Worm (Caenorhabditis elegans) whole organism, late embryonic: ENCODE measurements around the gene F47B8.1.

Experiments used
- C08G9.2 ChIP-seq: sonication (generic microtip); optimal IDR thresholded peaks from 2 replicates; lab custom pipeline; 2016; ENCODE audit warnings: mild to moderate bottlenecking, missing genetic modification characterization, moderate library complexity, missing compliant biosample characterization
- K02D7.2 ChIP-seq: sonication (generic microtip); optimal IDR thresholded peaks from 2 replicates; lab custom pipeline; 2017; ENCODE audit warnings: mild to moderate bottlenecking, missing genetic modification characterization, missing compliant biosample characterization
- T23F11.4 ChIP-seq: fragments of 200-800 bp; sonication (Bioruptor generic); optimal IDR thresholded peaks from 2 replicates; lab custom pipeline; 2018; ENCODE audit warnings: mild to moderate bottlenecking, missing genetic modification characterization, missing compliant biosample characterization
- ama-1 ChIP-seq: fragments of 150-350 bp; optimal IDR thresholded peaks from 2 replicates; lab custom pipeline; 2014
- ceh-19 ChIP-seq: fragments of 200-800 bp; sonication (Bioruptor generic); optimal IDR thresholded peaks from 2 replicates; lab custom pipeline; 2018; ENCODE audit warnings: mild to moderate bottlenecking, missing genetic modification characterization, missing compliant biosample characterization
- ceh-2 ChIP-seq: sonication (generic microtip); optimal IDR thresholded peaks from 2 replicates; lab custom pipeline; 2016; ENCODE audit warnings: missing genotype, missing genetic modification characterization, missing compliant biosample characterization
- ceh-22 ChIP-seq: sonication (generic microtip); optimal IDR thresholded peaks from 2 replicates; lab custom pipeline; 2017; ENCODE audit warnings: missing biosample characterization, missing genetic modification characterization
- ceh-30 ChIP-seq: fragments of 150-350 bp; optimal IDR thresholded peaks from 2 replicates; lab custom pipeline; 2014; ENCODE audit warnings: missing biosample characterization, missing genetic modification characterization
- ceh-34 ChIP-seq: sonication (generic microtip); optimal IDR thresholded peaks from 2 replicates; lab custom pipeline; 2016; ENCODE audit warnings: mild to moderate bottlenecking, missing genetic modification characterization, missing compliant biosample characterization
- ceh-45 ChIP-seq: fragments of 200-800 bp; sonication (Bioruptor generic); IDR thresholded peaks from 2 replicates; pipeline ENCODE4 v1.3.6; 2022; ENCODE audit warnings: missing genetic modification reagents, missing genetic modification characterization, missing compliant biosample characterization
- ceh-48 ChIP-seq: sonication (generic microtip); optimal IDR thresholded peaks from 2 replicates; lab custom pipeline; 2016; ENCODE audit warnings: missing genetic modification characterization, inconsistent platforms, missing compliant biosample characterization
- ceh-6 ChIP-seq: fragments of 200-800 bp; sonication (Bioruptor generic); optimal IDR thresholded peaks from 2 replicates; lab custom pipeline; 2018; ENCODE audit warnings: mild to moderate bottlenecking, missing genetic modification characterization, missing compliant biosample characterization
- ceh-9 ChIP-seq: sonication (generic microtip); optimal IDR thresholded peaks from 2 replicates; lab custom pipeline; 2016; ENCODE audit warnings: mild to moderate bottlenecking, missing genetic modification characterization, inconsistent platforms, missing compliant biosample characterization
- che-1 ChIP-seq: sonication (generic microtip); optimal IDR thresholded peaks from 2 replicates; lab custom pipeline; 2016; ENCODE audit warnings: mild to moderate bottlenecking, missing genetic modification characterization, missing compliant biosample characterization
- elt-2 ChIP-seq: sonication (generic microtip); optimal IDR thresholded peaks from 2 replicates; lab custom pipeline; 2016; ENCODE audit warnings: missing genetic modification reagents, missing genetic modification characterization, missing compliant biosample characterization
- ets-4 ChIP-seq: sonication (generic microtip); optimal IDR thresholded peaks from 2 replicates; lab custom pipeline; 2016; ENCODE audit warnings: missing genetic modification characterization, missing compliant biosample characterization
- fax-1 ChIP-seq: sonication (generic microtip); optimal IDR thresholded peaks from 2 replicates; lab custom pipeline; 2016; ENCODE audit warnings: missing genotype, missing genetic modification characterization, missing compliant biosample characterization
- fkh-10 ChIP-seq: fragments of 150-350 bp; optimal IDR thresholded peaks from 2 replicates; lab custom pipeline; 2014; ENCODE audit warnings: missing biosample characterization, missing genetic modification reagents, missing genetic modification characterization
- fkh-6 ChIP-seq: sonication (generic microtip); optimal IDR thresholded peaks from 2 replicates; lab custom pipeline; 2016; ENCODE audit warnings: missing genetic modification characterization, missing compliant biosample characterization
- hlh-30 ChIP-seq: sonication (generic microtip); optimal IDR thresholded peaks from 2 replicates; lab custom pipeline; 2017; ENCODE audit warnings: antibody characterized with exemption, missing genetic modification characterization, missing compliant biosample characterization; ENCODE audit not compliant: insufficient read depth
- hlh-6 ChIP-seq: sonication (generic microtip); optimal IDR thresholded peaks from 2 replicates; lab custom pipeline; 2016; ENCODE audit warnings: missing genotype, missing genetic modification characterization, missing compliant biosample characterization
- hlh-8 ChIP-seq: sonication (generic microtip); optimal IDR thresholded peaks from 2 replicates; lab custom pipeline; 2016; ENCODE audit warnings: missing genotype, missing genetic modification characterization, missing compliant biosample characterization
- lin-11 ChIP-seq: fragments of 200-800 bp; sonication (Bioruptor generic); optimal IDR thresholded peaks from 2 replicates; lab custom pipeline; 2018; ENCODE audit warnings: mild to moderate bottlenecking, missing genetic modification characterization, missing compliant biosample characterization
- madf-2 ChIP-seq: sonication (generic microtip); optimal IDR thresholded peaks from 2 replicates; lab custom pipeline; 2017; ENCODE audit warnings: missing genetic modification characterization, missing compliant biosample characterization
- mec-3 ChIP-seq: sonication (generic microtip); optimal IDR thresholded peaks from 2 replicates; lab custom pipeline; 2016; ENCODE audit warnings: borderline replicate concordance, missing genetic modification characterization, missing compliant biosample characterization
- nfya-1 ChIP-seq: sonication (generic microtip); optimal IDR thresholded peaks from 2 replicates; lab custom pipeline; 2017; ENCODE audit warnings: missing genetic modification characterization, mild to moderate bottlenecking, missing compliant biosample characterization, antibody characterized with exemption, moderate library complexity
- nhr-11 ChIP-seq: fragments of 150-350 bp; optimal IDR thresholded peaks from 2 replicates; lab custom pipeline; 2014; ENCODE audit warnings: missing biosample characterization, missing genetic modification characterization
- odd-2 ChIP-seq: sonication (generic microtip); optimal IDR thresholded peaks from 2 replicates; lab custom pipeline; 2017; ENCODE audit warnings: antibody characterized with exemption, mild to moderate bottlenecking, missing genetic modification characterization, missing compliant biosample characterization
- pat-9 ChIP-seq: fragments of 200-800 bp; sonication (Bioruptor generic); optimal IDR thresholded peaks from 2 replicates; lab custom pipeline; 2018; ENCODE audit warnings: mild to moderate bottlenecking, missing genetic modification characterization, moderate library complexity, missing compliant biosample characterization
- pha-2 ChIP-seq: sonication (generic microtip); optimal IDR thresholded peaks from 2 replicates; lab custom pipeline; 2017; ENCODE audit warnings: mild to moderate bottlenecking, missing genetic modification characterization, missing compliant biosample characterization
- pqm-1 ChIP-seq: sonication (generic microtip); optimal IDR thresholded peaks from 2 replicates; lab custom pipeline; 2016; ENCODE audit warnings: missing genetic modification characterization, missing compliant biosample characterization
- pros-1 ChIP-seq: fragments of 150-350 bp; optimal IDR thresholded peaks from 2 replicates; lab custom pipeline; 2014; ENCODE audit warnings: missing biosample characterization, missing genetic modification reagents, missing genetic modification characterization
- rnt-1 ChIP-seq: sonication (generic microtip); optimal IDR thresholded peaks from 2 replicates; lab custom pipeline; 2016; ENCODE audit warnings: missing genetic modification characterization, missing compliant biosample characterization
- sox-2 ChIP-seq: fragments of 200-800 bp; sonication (Bioruptor generic); IDR thresholded peaks from 2 replicates; pipeline ENCODE4 v1.3.6; 2022; ENCODE audit warnings: missing genetic modification reagents, missing genetic modification characterization, missing compliant biosample characterization
- unc-42 ChIP-seq: sonication (generic microtip); optimal IDR thresholded peaks from 2 replicates; lab custom pipeline; 2016; ENCODE audit warnings: missing genotype, missing genetic modification characterization, missing compliant biosample characterization
- unc-86 ChIP-seq: sonication (generic microtip); optimal IDR thresholded peaks from 2 replicates; lab custom pipeline; 2016; ENCODE audit warnings: missing genetic modification characterization, missing compliant biosample characterization

F47B8.1 gene

DNA sequence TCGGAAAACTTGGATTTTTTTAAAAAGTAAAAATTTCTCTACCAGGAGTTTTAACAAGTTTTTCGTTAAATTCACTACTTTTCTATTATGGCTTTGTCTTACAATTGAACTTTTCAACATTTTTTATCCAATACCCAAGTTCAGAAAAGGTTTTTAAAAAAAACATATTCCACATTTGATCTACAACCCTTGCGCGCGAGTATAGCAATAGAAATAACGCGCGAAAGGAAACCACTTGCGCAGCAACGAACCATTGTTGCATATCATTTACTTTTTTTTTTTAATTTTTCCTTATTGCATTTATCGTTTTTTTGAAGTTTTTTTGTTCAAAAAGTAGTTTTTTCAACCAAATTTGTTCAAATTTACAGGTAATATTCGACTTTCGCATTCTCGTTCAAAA, 28.3 kb downstream of the F47B8.1 start, which contains the start of gene F40G12.11:
Gene F40G12.11 (plus strand): TSS at position 369 of the 400 bp plus-strand sequence.
- TF ChIP-seq ceh-2 (tag; lab: Kevin White, UChicago): no peak
- TF ChIP-seq che-1 (tag; lab: Kevin White, UChicago): no peak
- TF ChIP-seq fkh-6 (tag; lab: Kevin White, UChicago): no peak
- no peak for TF ChIP-seq hlh-30

DNA sequence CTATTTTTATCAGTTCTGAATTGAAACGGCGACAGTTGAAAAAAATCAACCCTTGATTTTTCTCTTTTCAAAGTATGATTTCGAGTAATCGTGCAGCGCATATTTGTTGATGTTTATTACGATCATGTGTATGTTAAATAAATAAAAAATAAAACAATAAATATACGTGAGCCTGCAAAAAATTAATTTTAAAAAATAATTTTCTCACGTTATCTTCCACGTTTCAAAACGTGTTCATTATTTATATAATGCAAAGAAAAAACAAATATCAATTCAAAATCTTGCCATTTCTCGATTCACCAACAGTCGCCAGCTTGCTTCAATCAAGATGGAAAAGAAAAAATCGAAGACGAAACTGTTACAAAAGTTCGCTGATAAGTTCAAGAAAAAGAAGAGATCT, 30.9 kb downstream of the F47B8.1 start, which contains the start of gene F40G12.10:
Gene F40G12.10 (plus strand): TSS at position 301 of the 400 bp plus-strand sequence.
- no peak for TF ChIP-seq ets-4
- TF ChIP-seq ceh-34 (tag; lab: Kevin White, UChicago): no peak
- no peak for TF ChIP-seq hlh-8 (tag; lab: Kevin White, UChicago)
- no peak for TF ChIP-seq hlh-30
- no peak for TF ChIP-seq ceh-9 (tag; lab: Kevin White, UChicago)
- no peak for TF ChIP-seq pat-9 (tag; lab: Kevin White, UChicago)
- no peak for TF ChIP-seq K02D7.2 (tag; lab: Kevin White, UChicago)
- no peak for TF ChIP-seq elt-2 (tag; lab: Kevin White, UChicago)
- no peak for TF ChIP-seq fkh-10 (GFP tag; lab: Kevin White, UChicago)
- TF ChIP-seq unc-86 (tag; lab: Kevin White, UChicago): no peak
- TF ChIP-seq C08G9.2 (tag; lab: Kevin White, UChicago): no peak
- no peak for TF ChIP-seq hlh-6 (tag; lab: Kevin White, UChicago)
- no peak for TF ChIP-seq madf-2 (tag; lab: Kevin White, UChicago)

- TF ChIP-seq nfya-1 (tag; lab: Kevin White, UChicago) (no peak), ceh-19 (no peak), fax-1 (tag; lab: Kevin White, UChicago) (no peak), nhr-11 (no peak), odd-2 (tag; lab: Kevin White, UChicago) (no peak), ceh-22 (tag; lab: Kevin White, UChicago) (no peak), ceh-45 (GFP tag; lab: Robert Waterston, UW) (no peak), ceh-34 (tag; lab: Kevin White, UChicago) (no peak), mec-3 (tag; lab: Kevin White, UChicago) (no peak), pqm-1 (no peak), pros-1 (tag; lab: Kevin White, UChicago) (no peak), pha-2 (no peak), sox-2 (GFP tag; lab: Robert Waterston, UW) (no peak), unc-42 (tag; lab: Kevin White, UChicago) (no peak), fkh-6 (tag; lab: Kevin White, UChicago) (no peak)
Observed at ce11 chrV:14282222-14282709, 31.9 kb downstream of the F47B8.1 start, which contains the start of the genes srt-74 and F40G12.9. srt-74 (minus strand) TSS chrV:14282322. F40G12.9 (plus strand) TSS chrV:14282659.

- TF ChIP-seq ama-1 (lab: Kevin White, UChicago) (no peak), sox-2 (GFP tag; lab: Robert Waterston, UW) (no peak), lin-11 (tag; lab: Kevin White, UChicago) (no peak), rnt-1 (tag; lab: Kevin White, UChicago) (no peak), ceh-30 (tag; lab: Kevin White, UChicago) (no peak), T23F11.4 (GFP tag; lab: Kevin White, UChicago) (no peak), ceh-6 (GFP tag; lab: Kevin White, UChicago) (no peak), ceh-34 (tag; lab: Kevin White, UChicago) (no peak), ceh-48 (tag; lab: Kevin White, UChicago) (no peak), pros-1 (tag; lab: Kevin White, UChicago) (no peak), nhr-11 (no peak), mec-3 (tag; lab: Kevin White, UChicago) (no peak)
Observed at ce11 chrV:14279777-14280176, 34.4 kb downstream of the F47B8.1 start, which contains the start of gene srt-33. srt-33 (minus strand) TSS chrV:14279877.
